Worm (Caenorhabditis elegans) whole organism, L4/young adult: ENCODE data around the gene atf-2.

Experiments used
- W03F9.2 ChIP-seq: fragments of 150-350 bp; optimal IDR thresholded peaks from 2 replicates; lab custom pipeline; 2014; ENCODE audit warnings: missing biosample characterization, missing genetic modification characterization
- dao-5 ChIP-seq: sonication (generic microtip); optimal IDR thresholded peaks from 2 replicates; lab custom pipeline; 2016; ENCODE audit warnings: missing genotype, missing genetic modification characterization, moderate library complexity, missing compliant biosample characterization

ce11 chrII:8765131-8765530, 13.3 kb downstream of the atf-2 start:
- TF ChIP-seq W03F9.2 (tag; lab: Kevin White, UChicago) (no peak), dao-5 (tag; lab: Kevin White, UChicago) (no peak)
